Fruit fly (Drosophila melanogaster): ENCODE results near the gene CG8312.

CG8312 gene

dm6 chr3R:9665405-9665804 is 74.3 kb downstream of the CG8312 start:
- TF ChIP-seq CG17801 (GFP tag; optimal IDR thresholded peaks at IDR 0.05; ENCODE audit: partially characterized antibody) = no peak

- no peak for TF ChIP-seq CG17801 (GFP tag; optimal IDR thresholded peaks at IDR 0.05; ENCODE audit: partially characterized antibody)
These were observed 82.1 kb downstream of the CG8312 start for dm6 chr3R:9673207-9673606.

- no peak for TF ChIP-seq CG17801 (GFP tag; optimal IDR thresholded peaks at IDR 0.05; ENCODE audit: partially characterized antibody)
These were observed 83.1 kb downstream of the CG8312 start, which contains the start of gene Dhc1 for dm6 chr3R:9674196-9674693. Dhc1 (minus strand) TSS chr3R:9674643.

Measured in ovary, adult (tissue).